Fruit fly (Drosophila melanogaster) whole organism, prepupa: ENCODE results near the gene Mgat2.

Experiments used
- Blimp-1 ChIP-seq: fragments of 200-800 bp; sonication (Bioruptor generic); optimal IDR thresholded peaks from 3 replicates; lab custom pipeline; 2017; ENCODE audit warnings: missing biosample characterization, missing genetic modification characterization, mild to moderate bottlenecking, moderate library complexity, missing genetic modification reagents
- CG10631 ChIP-seq: fragments of 200-800 bp; sonication (Bioruptor generic); optimal IDR thresholded peaks from 2 replicates; lab custom pipeline; 2016; ENCODE audit warnings: missing biosample characterization, missing genetic modification characterization
- CG10669 ChIP-seq: fragments of 200-800 bp; sonication (Bioruptor generic); optimal IDR thresholded peaks from 3 replicates; lab custom pipeline; 2018; ENCODE audit warnings: missing biosample characterization, mild to moderate bottlenecking, missing genetic modification characterization, moderate library complexity
- CG11762 ChIP-seq: fragments of 200-800 bp; sonication (Bioruptor generic); optimal IDR thresholded peaks from 3 replicates; lab custom pipeline; 2016; ENCODE audit warnings: missing biosample characterization, missing genetic modification characterization; ENCODE audit not compliant: insufficient read depth
- CG15336 ChIP-seq: fragments of 200-800 bp; sonication (Bioruptor generic); IDR thresholded peaks from 2 replicates; pipeline ENCODE4 v1.3.6; 2022; ENCODE audit warnings: missing biosample characterization, missing genetic modification characterization
- CG1621 ChIP-seq: fragments of 200-800 bp; sonication (Bioruptor generic); optimal IDR thresholded peaks from 3 replicates; lab custom pipeline; 2018; ENCODE audit warnings: missing biosample characterization, mild to moderate bottlenecking, missing genetic modification characterization
- CG16779 ChIP-seq: fragments of 200-800 bp; sonication (Bioruptor generic); optimal IDR thresholded peaks from 3 replicates; lab custom pipeline; 2017; ENCODE audit warnings: missing biosample characterization, mild to moderate bottlenecking, missing genetic modification characterization
- CG3032 ChIP-seq: fragments of 200-800 bp; optimal IDR thresholded peaks from 2 replicates; lab custom pipeline; 2019; ENCODE audit warnings: missing biosample characterization, mild to moderate bottlenecking, missing genetic modification characterization, moderate library complexity
- CG32006 ChIP-seq: fragments of 200-800 bp; sonication (Bioruptor generic); optimal IDR thresholded peaks from 3 replicates; lab custom pipeline; 2017; ENCODE audit warnings: missing biosample characterization, mild to moderate bottlenecking, missing genetic modification characterization
- CG34406 ChIP-seq: fragments of 200-800 bp; sonication (Bioruptor generic); optimal IDR thresholded peaks from 3 replicates; lab custom pipeline; 2016; ENCODE audit warnings: missing biosample characterization, missing genetic modification characterization
- CG4318 ChIP-seq: fragments of 200-800 bp; sonication (Bioruptor generic); optimal IDR thresholded peaks from 3 replicates; lab custom pipeline; 2017; ENCODE audit warnings: missing biosample characterization, mild to moderate bottlenecking, missing genetic modification characterization
- CG6808 ChIP-seq: fragments of 200-800 bp; sonication (Bioruptor generic); optimal IDR thresholded peaks from 3 replicates; lab custom pipeline; 2017; ENCODE audit warnings: missing biosample characterization, missing genetic modification characterization, mild to moderate bottlenecking, moderate library complexity, missing genetic modification reagents
- CG6854 ChIP-seq: fragments of 200-800 bp; sonication (Bioruptor generic); optimal IDR thresholded peaks from 2 replicates; lab custom pipeline; 2017; ENCODE audit warnings: missing biosample characterization, mild to moderate bottlenecking, missing genetic modification characterization
- CG8119 ChIP-seq: fragments of 200-800 bp; sonication (Bioruptor generic); IDR thresholded peaks from 3 replicates; pipeline ENCODE4 v1.3.6; 2022; ENCODE audit warnings: missing biosample characterization, missing genetic modification characterization
- CG8319 ChIP-seq: fragments of 200-800 bp; sonication (Bioruptor generic); optimal IDR thresholded peaks from 3 replicates; lab custom pipeline; 2016; ENCODE audit warnings: missing biosample characterization, missing genetic modification characterization
- CG8632 ChIP-seq: fragments of 200-800 bp; sonication (Bioruptor generic); optimal IDR thresholded peaks from 3 replicates; lab custom pipeline; 2016; ENCODE audit warnings: missing biosample characterization, missing genetic modification characterization
- Eip78C ChIP-seq: fragments of 200-800 bp; sonication (Bioruptor generic); peaks from one replicate; lab custom pipeline; 2016; ENCODE audit warnings: missing biosample characterization, missing genetic modification characterization
- Eip93F ChIP-seq: fragments of 200-800 bp; sonication (Bioruptor generic); optimal IDR thresholded peaks from 2 replicates; lab custom pipeline; 2016; ENCODE audit warnings: missing biosample characterization, mild to moderate bottlenecking, missing genetic modification characterization
- Ets21C ChIP-seq: fragments of 200-800 bp; sonication (Bioruptor generic); optimal IDR thresholded peaks from 3 replicates; lab custom pipeline; 2016; ENCODE audit warnings: missing biosample characterization, missing genetic modification characterization
- Ets96B ChIP-seq: fragments of 200-800 bp; optimal IDR thresholded peaks from 2 replicates; lab custom pipeline; 2019; ENCODE audit warnings: missing biosample characterization, mild to moderate bottlenecking, missing genetic modification characterization, moderate library complexity
- Hr38 ChIP-seq: sonication (Bioruptor generic); optimal IDR thresholded peaks from 2 replicates; lab custom pipeline; 2016; ENCODE audit warnings: missing biosample characterization, missing genetic modification characterization
- Lpt ChIP-seq: fragments of 200-800 bp; sonication (Bioruptor generic); optimal IDR thresholded peaks from 3 replicates; lab custom pipeline; 2016; ENCODE audit warnings: missing biosample characterization, missing genetic modification characterization
- Smox ChIP-seq: fragments of 200-800 bp; sonication (Bioruptor generic); optimal IDR thresholded peaks from 3 replicates; lab custom pipeline; 2016; ENCODE audit warnings: missing biosample characterization, missing genetic modification characterization
- Sox15 ChIP-seq: fragments of 200-800 bp; sonication (Bioruptor generic); optimal IDR thresholded peaks from 3 replicates; lab custom pipeline; 2016; ENCODE audit warnings: missing biosample characterization, missing genetic modification characterization
- acj6 ChIP-seq: fragments of 200-800 bp; sonication (Bioruptor generic); optimal IDR thresholded peaks from 3 replicates; lab custom pipeline; 2016; ENCODE audit warnings: missing biosample characterization, missing genetic modification characterization
- cyc ChIP-seq: fragments of 200-800 bp; sonication (Bioruptor generic); optimal IDR thresholded peaks from 3 replicates; lab custom pipeline; 2016; ENCODE audit warnings: missing biosample characterization, missing genetic modification characterization
- dac ChIP-seq: fragments of 200-800 bp; sonication (Bioruptor generic); optimal IDR thresholded peaks from 2 replicates; lab custom pipeline; 2017; ENCODE audit warnings: missing biosample characterization, mild to moderate bottlenecking, missing genetic modification characterization
- eg ChIP-seq: fragments of 200-800 bp; sonication (Bioruptor generic); IDR thresholded peaks from 3 replicates; pipeline ENCODE4 v1.3.6; 2022; ENCODE audit warnings: missing biosample characterization, missing genetic modification characterization
- esn ChIP-seq: fragments of 200-800 bp; sonication (Bioruptor generic); optimal IDR thresholded peaks from 2 replicates; lab custom pipeline; 2016; ENCODE audit warnings: missing biosample characterization, mild to moderate bottlenecking, missing genetic modification characterization, moderate library complexity
- fkh ChIP-seq: fragments of 200-800 bp; sonication (Bioruptor generic); optimal IDR thresholded peaks from 3 replicates; lab custom pipeline; 2017; ENCODE audit warnings: missing biosample characterization, mild to moderate bottlenecking, missing genetic modification characterization, moderate library complexity
- pdm3 ChIP-seq: fragments of 200-800 bp; sonication (Bioruptor generic); optimal IDR thresholded peaks from 3 replicates; lab custom pipeline; 2016; ENCODE audit warnings: missing biosample characterization, missing genetic modification characterization
- svp ChIP-seq: fragments of 200-800 bp; sonication (Bioruptor generic); peaks from one replicate; lab custom pipeline; 2016; ENCODE audit warnings: missing biosample characterization, missing genetic modification characterization
- topi ChIP-seq: fragments of 200-800 bp; sonication (Bioruptor generic); optimal IDR thresholded peaks from 3 replicates; lab custom pipeline; 2016; ENCODE audit warnings: missing biosample characterization, missing genetic modification characterization
- vri ChIP-seq: fragments of 200-800 bp; sonication (Bioruptor generic); optimal IDR thresholded peaks from 3 replicates; lab custom pipeline; 2016; ENCODE audit warnings: missing biosample characterization, mild to moderate bottlenecking, missing genetic modification characterization

Gene Mgat2

dm6 chr3R:30021559-30022451 is at the start of gene Mgat2:
TSS of gene Mgat2 (minus strand) at chr3R:30022221.
- no peak for TF ChIP-seq CG32006
- no peak for TF ChIP-seq pdm3 (GFP tag; lab: Kevin White, UChicago)
- TF ChIP-seq dac: no peak
- peak; percentile 54 for TF ChIP-seq esn (GFP tag; lab: Kevin White, UChicago)
- TF ChIP-seq fkh (GFP tag; lab: Kevin White, UChicago): no peak
- TF ChIP-seq Hr38 (GFP tag; lab: Kevin White, UChicago): no peak
- no peak for TF ChIP-seq Sox15 (GFP tag; lab: Kevin White, UChicago)
- no peak for TF ChIP-seq svp
- peak; percentile 50 for TF ChIP-seq CG16779
- TF ChIP-seq vri (GFP tag; lab: Kevin White, UChicago): no peak
- TF ChIP-seq CG34406 (GFP tag; lab: Kevin White, UChicago): peak; percentile 4
- TF ChIP-seq CG10631 (GFP tag; lab: Kevin White, UChicago): no peak
- peak; percentile 99 for TF ChIP-seq Blimp-1 (GFP tag; lab: Kevin White, UChicago)
- TF ChIP-seq eg (GFP tag; lab: Robert Waterston, UW): peak; percentile 62; the same call in 2 of the 3 replicates
- peak; percentile 80 for TF ChIP-seq Eip78C (GFP tag; lab: Kevin White, UChicago)
- TF ChIP-seq Ets96B (tag; lab: Kevin White, UChicago): no peak
- TF ChIP-seq cyc (GFP tag; lab: Kevin White, UChicago): no peak
- no peak for TF ChIP-seq CG11762 (GFP tag; lab: Kevin White, UChicago)
- peak; percentile 92 for TF ChIP-seq CG6854
- no peak for TF ChIP-seq CG3032 (tag; lab: Kevin White, UChicago)
- peak; percentile 68 for TF ChIP-seq Lpt
- TF ChIP-seq Ets21C (GFP tag; lab: Kevin White, UChicago): no peak
- TF ChIP-seq topi: peak; percentile 10
- TF ChIP-seq CG8119 (GFP tag; lab: Robert Waterston, UW): peak; percentile 63; the same call in 2 of the 3 replicates
- TF ChIP-seq CG15336 (GFP tag; lab: Robert Waterston, UW): peak; percentile 74
- TF ChIP-seq CG1621 (tag; lab: Kevin White, UChicago): peak; percentile 42
- TF ChIP-seq CG4318 (GFP tag; lab: Kevin White, UChicago): no peak
- peak; percentile 35 for TF ChIP-seq CG10669

dm6 chr3R:30070198-30070597 is 48.2 kb upstream of the Mgat2 start:
- TF ChIP-seq acj6 (GFP tag; lab: Kevin White, UChicago) (no peak), svp (no peak), vri (GFP tag; lab: Kevin White, UChicago) (no peak), CG8319 (GFP tag; lab: Kevin White, UChicago) (no peak)

- TF ChIP-seq Blimp-1 (GFP tag; lab: Kevin White, UChicago) (no peak), CG15336 (GFP tag; lab: Robert Waterston, UW) (no peak), Smox (GFP tag; lab: Kevin White, UChicago) (no peak), Eip78C (GFP tag; lab: Kevin White, UChicago) (peak; percentile 25), CG3032 (tag; lab: Kevin White, UChicago) (no peak)
These were observed 44.0 kb upstream of the Mgat2 start for dm6 chr3R:30066004-30066403.

- TF ChIP-seq fkh (GFP tag; lab: Kevin White, UChicago) (peak; percentile 65), Hr38 (GFP tag; lab: Kevin White, UChicago) (no peak), Eip93F (GFP tag; lab: Kevin White, UChicago) (no peak), CG8632 (GFP tag; lab: Kevin White, UChicago) (no peak), CG6808 (no peak), Eip78C (GFP tag; lab: Kevin White, UChicago) (peak; percentile 43), CG15336 (GFP tag; lab: Robert Waterston, UW) (no peak), svp (peak; percentile 45), acj6 (GFP tag; lab: Kevin White, UChicago) (no peak), CG34406 (GFP tag; lab: Kevin White, UChicago) (no peak)
- TF ChIP-seq, all 60 proteins: peak for 3
These were observed 41.7 kb upstream of the Mgat2 start for dm6 chr3R:30063704-30064103.
